Worm (Caenorhabditis elegans): ENCODE data around the gene sec-10.
A peak's percentile ranks its signal among the peaks of the same experiment; 100 is the strongest.

Gene sec-10

ce11 chrIV:7790151-7790691 is 7.9 kb upstream of the sec-10 start:
- TF ChIP-seq zip-8 (tag; optimal IDR thresholded peaks at IDR 0.05) (no peak), elt-1 (tag; optimal IDR thresholded peaks at IDR 0.05; ENCODE audit: borderline replicate concordance, insufficient read depth) (no peak), unc-39 (tag; optimal IDR thresholded peaks at IDR 0.05) (no peak), nhr-28 (tag; optimal IDR thresholded peaks at IDR 0.05) (no peak), ceh-39 (tag; optimal IDR thresholded peaks at IDR 0.05) (no peak), nhr-12 (tag; optimal IDR thresholded peaks at IDR 0.05) (no peak), nhr-237 (tag; optimal IDR thresholded peaks at IDR 0.05) (no peak), bed-3 (GFP tag; optimal IDR thresholded peaks at IDR 0.05) (no peak), elt-3 (tag; optimal IDR thresholded peaks at IDR 0.05) (no peak), mls-2 (tag; optimal IDR thresholded peaks at IDR 0.05) (no peak), nhr-76 (tag; optimal IDR thresholded peaks at IDR 0.05) (no peak), lin-32 (GFP tag; optimal IDR thresholded peaks at IDR 0.05) (no peak), tbx-8 (GFP tag; optimal IDR thresholded peaks at IDR 0.05) (no peak), cnd-1 (tag; optimal IDR thresholded peaks at IDR 0.05) (no peak)

- TF ChIP-seq lsy-2 (tag; optimal IDR thresholded peaks at IDR 0.05) (peak; percentile 25), ztf-11 (tag; optimal IDR thresholded peaks at IDR 0.05) (no peak), hlh-1 (tag; optimal IDR thresholded peaks at IDR 0.05) (peak; percentile 7), cnd-1 (tag; optimal IDR thresholded peaks at IDR 0.05) (no peak), sem-2 (GFP tag; optimal IDR thresholded peaks at IDR 0.05) (peak; percentile 17)
Measured at ce11 chrIV:7789521-7789949, 7.2 kb upstream of the sec-10 start, which contains the start of gene imp-3. Gene imp-3 (minus strand): TSS chrIV:7789613.

ce11 chrIV:7785506-7786065 is 3.3 kb upstream of the sec-10 start, which contains the start of gene tag-322:
Gene tag-322 (minus strand): TSS chrIV:7785556.
- peak; percentile 15 for TF ChIP-seq ces-1 (GFP tag; optimal IDR thresholded peaks at IDR 0.05)
- TF ChIP-seq lsy-2 (tag; optimal IDR thresholded peaks at IDR 0.05), result peak; percentile 41
- TF ChIP-seq cnd-1 (tag; optimal IDR thresholded peaks at IDR 0.05), result no peak
- TF ChIP-seq mep-1 (tag; optimal IDR thresholded peaks at IDR 0.05), result peak; percentile 64
- TF ChIP-seq mls-2 (tag; optimal IDR thresholded peaks at IDR 0.05), result peak; percentile 17

- TF ChIP-seq bed-3 (GFP tag; optimal IDR thresholded peaks at IDR 0.05) (no peak), nhr-237 (tag; optimal IDR thresholded peaks at IDR 0.05) (no peak), ceh-83 (GFP tag; optimal IDR thresholded peaks at IDR 0.05) (no peak), nhr-76 (tag; optimal IDR thresholded peaks at IDR 0.05) (no peak), M03D4.4 (tag; optimal IDR thresholded peaks at IDR 0.05) (no peak), lsy-2 (tag; optimal IDR thresholded peaks at IDR 0.05) (no peak), unc-120 (tag; optimal IDR thresholded peaks at IDR 0.05; ENCODE audit: poor library complexity, severe bottlenecking) (no peak), tbx-8 (GFP tag; optimal IDR thresholded peaks at IDR 0.05) (no peak), unc-39 (tag; optimal IDR thresholded peaks at IDR 0.05) (no peak), nhr-2 (tag; optimal IDR thresholded peaks at IDR 0.05) (no peak), mep-1 (tag; optimal IDR thresholded peaks at IDR 0.05) (no peak), ztf-11 (tag; optimal IDR thresholded peaks at IDR 0.05) (no peak), ceh-39 (tag; optimal IDR thresholded peaks at IDR 0.05) (no peak), elt-1 (tag; optimal IDR thresholded peaks at IDR 0.05; ENCODE audit: borderline replicate concordance, insufficient read depth) (no peak), sptf-1 (tag; optimal IDR thresholded peaks at IDR 0.05) (no peak), elt-3 (tag; optimal IDR thresholded peaks at IDR 0.05) (no peak), blmp-1 (tag; optimal IDR thresholded peaks at IDR 0.05) (no peak), snpc-4 (tag; optimal IDR thresholded peaks at IDR 0.05) (no peak), nhr-28 (tag; optimal IDR thresholded peaks at IDR 0.05) (no peak), unc-62 (GFP tag; optimal IDR thresholded peaks at IDR 0.05) (no peak)
Measured at ce11 chrIV:7783801-7784411, 1.6 kb upstream of the sec-10 start, which contains the start of gene tag-321. Gene tag-321 (minus strand): TSS chrIV:7783851.

ce11 chrIV:7778865-7779264 is 3.4 kb downstream of the sec-10 start, which contains the start of gene rpap-3:
Gene rpap-3 (minus strand): TSS chrIV:7778965.
- TF ChIP-seq unc-62 (GFP tag; optimal IDR thresholded peaks at IDR 0.05) (no peak), lin-32 (GFP tag; optimal IDR thresholded peaks at IDR 0.05) (no peak), zip-8 (tag; optimal IDR thresholded peaks at IDR 0.05) (no peak), nhr-237 (tag; optimal IDR thresholded peaks at IDR 0.05) (no peak), ceh-39 (tag; optimal IDR thresholded peaks at IDR 0.05) (no peak), pha-4 (tag; optimal IDR thresholded peaks at IDR 0.05) (no peak), nhr-28 (tag; optimal IDR thresholded peaks at IDR 0.05) (no peak), nhr-76 (tag; optimal IDR thresholded peaks at IDR 0.05) (no peak), elt-1 (tag; optimal IDR thresholded peaks at IDR 0.05; ENCODE audit: borderline replicate concordance, insufficient read depth) (no peak), nhr-2 (tag; optimal IDR thresholded peaks at IDR 0.05) (no peak), M03D4.4 (tag; optimal IDR thresholded peaks at IDR 0.05) (no peak), bed-3 (GFP tag; optimal IDR thresholded peaks at IDR 0.05) (no peak), drap-1 (GFP tag; optimal IDR thresholded peaks at IDR 0.05) (no peak), lsy-2 (tag; optimal IDR thresholded peaks at IDR 0.05) (no peak), blmp-1 (tag; optimal IDR thresholded peaks at IDR 0.05) (no peak)

All from whole organism, mixed stage, embryonic.